Fruit fly (Drosophila melanogaster): ENCODE results near the gene CG15743.

The CG15743 gene

dm6 chrX:13272676-13273233 lies 12.8 kb upstream of the CG15743 start (continued):
- no peak for TF ChIP-seq fkh (GFP tag; optimal IDR thresholded peaks at IDR 0.05)
- no peak for TF ChIP-seq lz (GFP tag; optimal IDR thresholded peaks at IDR 0.05)
- TF ChIP-seq Sox102F (GFP tag; optimal IDR thresholded peaks at IDR 0.05), result no peak
- TF ChIP-seq Eip78C (GFP tag), result peak; percentile 33
- TF ChIP-seq cyc (GFP tag; optimal IDR thresholded peaks at IDR 0.05), result no peak
- no peak for TF ChIP-seq esn (GFP tag; optimal IDR thresholded peaks at IDR 0.05)
- no peak for TF ChIP-seq ss (GFP tag; optimal IDR thresholded peaks at IDR 0.05)

- TF ChIP-seq Eip78C (GFP tag) (peak; percentile 48), CG3919 (GFP tag; optimal IDR thresholded peaks at IDR 0.05) (no peak), acj6 (GFP tag; optimal IDR thresholded peaks at IDR 0.05) (peak; percentile 14), eg (GFP tag; IDR thresholded peaks at IDR 0.05) (peak; percentile 26; the same call in 1 of the 3 replicates), fkh (GFP tag; optimal IDR thresholded peaks at IDR 0.05) (no peak), Smox (GFP tag; optimal IDR thresholded peaks at IDR 0.05) (no peak), CG11902 (GFP tag; optimal IDR thresholded peaks at IDR 0.05) (no peak), Sox102F (GFP tag; optimal IDR thresholded peaks at IDR 0.05) (no peak), CG10669 (GFP tag; optimal IDR thresholded peaks at IDR 0.05) (peak; percentile 8), esn (GFP tag; optimal IDR thresholded peaks at IDR 0.05) (no peak), Hr4 (GFP tag; optimal IDR thresholded peaks at IDR 0.05) (peak; percentile 28)
Measured at dm6 chrX:13273417-13273816, 12.1 kb upstream of the CG15743 start.

dm6 chrX:13274429-13275095 lies 10.9 kb upstream of the CG15743 start:
- TF ChIP-seq CG11762 (GFP tag; optimal IDR thresholded peaks at IDR 0.05; ENCODE audit: insufficient read depth), result no peak
- TF ChIP-seq CG16779 (tag; optimal IDR thresholded peaks at IDR 0.05), result no peak
- TF ChIP-seq CG31627 (GFP tag; optimal IDR thresholded peaks at IDR 0.05), result no peak
- peak; percentile 82 for TF ChIP-seq eg (GFP tag; IDR thresholded peaks at IDR 0.05)
- TF ChIP-seq salr (GFP tag; optimal IDR thresholded peaks at IDR 0.05), result peak in 1 of 2 experiments; percentile 59
- no peak for TF ChIP-seq svp (GFP tag)
- no peak for TF ChIP-seq Lpt (GFP tag; optimal IDR thresholded peaks at IDR 0.05)
- peak; percentile 17 for TF ChIP-seq CG4318 (GFP tag; optimal IDR thresholded peaks at IDR 0.05)
- TF ChIP-seq CG7368 (GFP tag; optimal IDR thresholded peaks at IDR 0.05), result no peak
- TF ChIP-seq OdsH (GFP tag; optimal IDR thresholded peaks at IDR 0.05), result peak; percentile 34
- TF ChIP-seq fd85E (GFP tag; optimal IDR thresholded peaks at IDR 0.05), result no peak
- no peak for TF ChIP-seq CG8319 (GFP tag; optimal IDR thresholded peaks at IDR 0.05)
- TF ChIP-seq CG11294 (GFP tag; IDR thresholded peaks at IDR 0.05), result peak; percentile 19; the same call in 1 of the 2 replicates
- peak; percentile 40 for TF ChIP-seq Ets96B (tag; optimal IDR thresholded peaks at IDR 0.05)
- peak; percentile 15 for TF ChIP-seq Eip75B (GFP tag; optimal IDR thresholded peaks at IDR 0.05)
- TF ChIP-seq CG8632 (GFP tag; optimal IDR thresholded peaks at IDR 0.05), result no peak
- peak; percentile 27 for TF ChIP-seq topi (GFP tag; optimal IDR thresholded peaks at IDR 0.05)
- no peak for TF ChIP-seq CG3919 (GFP tag; optimal IDR thresholded peaks at IDR 0.05)
- peak; percentile 53 for TF ChIP-seq CG15336 (GFP tag; IDR thresholded peaks at IDR 0.05)
- TF ChIP-seq Hr4 (GFP tag; optimal IDR thresholded peaks at IDR 0.05), result peak; percentile 45
- TF ChIP-seq cyc (GFP tag; optimal IDR thresholded peaks at IDR 0.05), result peak; percentile 24
- TF ChIP-seq CG6276 (GFP tag; optimal IDR thresholded peaks at IDR 0.05), result peak; percentile 62
- TF ChIP-seq fkh (GFP tag; optimal IDR thresholded peaks at IDR 0.05), result no peak
- TF ChIP-seq Sox15 (GFP tag; optimal IDR thresholded peaks at IDR 0.05), result no peak
- peak; percentile 67 for TF ChIP-seq CG32006 (GFP tag; optimal IDR thresholded peaks at IDR 0.05)
- TF ChIP-seq CG34406 (GFP tag; optimal IDR thresholded peaks at IDR 0.05), result peak; percentile 36
- TF ChIP-seq CG3032 (tag; optimal IDR thresholded peaks at IDR 0.05), result peak; percentile 40
- TF ChIP-seq vri (GFP tag; optimal IDR thresholded peaks at IDR 0.05), result no peak
- peak; percentile 38 for TF ChIP-seq pdm3 (GFP tag; optimal IDR thresholded peaks at IDR 0.05)
- no peak for TF ChIP-seq dac (GFP tag; optimal IDR thresholded peaks at IDR 0.05)
- TF ChIP-seq CG10631 (GFP tag; optimal IDR thresholded peaks at IDR 0.05), result peak; percentile 35
- peak; percentile 58; the same call in 1 of the 3 replicates for TF ChIP-seq CG6163 (GFP tag; IDR thresholded peaks at IDR 0.05)
- TF ChIP-seq acj6 (GFP tag; optimal IDR thresholded peaks at IDR 0.05), result peak; percentile 39
- peak; percentile 27 for TF ChIP-seq esn (GFP tag; optimal IDR thresholded peaks at IDR 0.05)
- TF ChIP-seq Sox102F (GFP tag; optimal IDR thresholded peaks at IDR 0.05), result no peak
- TF ChIP-seq CG8119 (GFP tag; IDR thresholded peaks at IDR 0.05), result peak; percentile 67
- TF ChIP-seq Eip78C (GFP tag), result peak; percentile 84
- peak; percentile 45 for TF ChIP-seq achi (GFP tag; optimal IDR thresholded peaks at IDR 0.05)
- TF ChIP-seq CG6808 (GFP tag; optimal IDR thresholded peaks at IDR 0.05), result peak; percentile 8
- no peak for TF ChIP-seq fd59A (GFP tag; optimal IDR thresholded peaks at IDR 0.05)

All from whole organism, prepupa.